Worm (Caenorhabditis elegans): Measurements from ENCODE around the gene T10C6.16.

ce11 chrV:16047508-16047907, 14.7 kb upstream of the T10C6.16 start, which contains the start of gene str-198:
- TF ChIP-seq nhr-25 (tag; optimal IDR thresholded peaks at IDR 0.05) (no peak), nhr-6 (tag; optimal IDR thresholded peaks at IDR 0.05) (no peak), lin-39 (tag; optimal IDR thresholded peaks at IDR 0.05) (no peak), unc-39 (tag; optimal IDR thresholded peaks at IDR 0.05) (no peak), zag-1 (tag; optimal IDR thresholded peaks at IDR 0.05) (no peak), ceh-16 (tag; optimal IDR thresholded peaks at IDR 0.05) (no peak), sma-9 (GFP tag; optimal IDR thresholded peaks at IDR 0.05) (no peak), sma-9 (tag; optimal IDR thresholded peaks at IDR 0.05) (no peak), egl-27 (tag; optimal IDR thresholded peaks at IDR 0.05) (no peak), ceh-82 (tag; optimal IDR thresholded peaks at IDR 0.05) (no peak), unc-55 (GFP tag; optimal IDR thresholded peaks at IDR 0.05) (no peak), nhr-77 (tag; optimal IDR thresholded peaks at IDR 0.05) (no peak), ztf-11 (tag; optimal IDR thresholded peaks at IDR 0.05) (no peak), blmp-1 (tag; optimal IDR thresholded peaks at IDR 0.05; ENCODE audit: insufficient read depth) (no peak)
